Worm (Caenorhabditis elegans) whole organism, L3 larva: Measurements from ENCODE around the gene rgs-4.

ENCODE experiments used
- ama-1 ChIP-seq: fragments of 150-350 bp; optimal IDR thresholded peaks from 2 replicates; lab custom pipeline; 2018
- ceh-28 ChIP-seq: fragments of 150-350 bp; optimal IDR thresholded peaks from 2 replicates; lab custom pipeline; 2014; ENCODE audit warnings: missing biosample characterization, missing genetic modification reagents, missing genetic modification characterization
- egl-5 ChIP-seq: fragments of 150-350 bp; optimal IDR thresholded peaks from 2 replicates; lab custom pipeline; 2017; ENCODE audit warnings: missing biosample characterization, missing genetic modification reagents, missing genetic modification characterization, inconsistent platforms
- elt-1 ChIP-seq: fragments of 150-350 bp; optimal IDR thresholded peaks from 2 replicates; lab custom pipeline; 2014; ENCODE audit warnings: missing biosample characterization, missing genetic modification characterization
- fkh-2 ChIP-seq: fragments of 150-350 bp; optimal IDR thresholded peaks from 2 replicates; lab custom pipeline; 2014; ENCODE audit warnings: missing biosample characterization, missing genetic modification reagents, missing genetic modification characterization
- lin-15B ChIP-seq: fragments of 150-350 bp; optimal IDR thresholded peaks from 2 replicates; lab custom pipeline; 2014; ENCODE audit warnings: missing biosample characterization, missing genetic modification characterization
- mdl-1 ChIP-seq: fragments of 150-350 bp; optimal IDR thresholded peaks from 2 replicates; lab custom pipeline; 2014; ENCODE audit warnings: missing biosample characterization, missing genetic modification characterization
- nfya-1 ChIP-seq: sonication (generic microtip); optimal IDR thresholded peaks from 2 replicates; lab custom pipeline; 2017; ENCODE audit warnings: missing genetic modification characterization, mild to moderate bottlenecking, missing compliant biosample characterization, antibody characterized with exemption, moderate library complexity; ENCODE audit not compliant: insufficient read depth
- nhr-12 ChIP-seq: fragments of 150-350 bp; optimal IDR thresholded peaks from 2 replicates; lab custom pipeline; 2014; ENCODE audit warnings: missing biosample characterization, missing genetic modification characterization
- nhr-28 ChIP-seq: fragments of 150-350 bp; optimal IDR thresholded peaks from 2 replicates; lab custom pipeline; 2014; ENCODE audit warnings: missing biosample characterization, missing genetic modification characterization
- nhr-67 ChIP-seq: fragments of 150-350 bp; optimal IDR thresholded peaks from 2 replicates; lab custom pipeline; 2014; ENCODE audit warnings: missing biosample characterization, missing genetic modification characterization
- nhr-76 ChIP-seq: fragments of 150-350 bp; sonication (generic microtip); optimal IDR thresholded peaks from 5 replicates; lab custom pipeline; 2014; ENCODE audit warnings: missing biosample characterization, missing genetic modification characterization
- sea-2 ChIP-seq: fragments of 150-350 bp; sonication (generic microtip); optimal IDR thresholded peaks from 4 replicates; lab custom pipeline; 2014; ENCODE audit warnings: missing biosample characterization, missing genetic modification reagents, missing genetic modification characterization
- unc-62 ChIP-seq: fragments of 150-350 bp; sonication (generic microtip); optimal IDR thresholded peaks from 4 replicates; lab custom pipeline; 2014; ENCODE audit warnings: missing biosample characterization, missing genetic modification reagents, missing genetic modification characterization
- zag-1 ChIP-seq: fragments of 150-350 bp; optimal IDR thresholded peaks from 2 replicates; lab custom pipeline; 2014; ENCODE audit warnings: missing biosample characterization, missing genetic modification characterization
- ztf-4 ChIP-seq: fragments of 150-350 bp; optimal IDR thresholded peaks from 2 replicates; lab custom pipeline; 2014; ENCODE audit warnings: missing biosample characterization, missing genetic modification characterization

Gene rgs-4

ce11 chrII:12715757-12716350 is 61.3 kb downstream of the rgs-4 start:
- TF ChIP-seq ceh-28 (tag; lab: Kevin White, UChicago) (no peak), fkh-2 (tag; lab: Kevin White, UChicago) (no peak), zag-1 (no peak), elt-1 (tag; lab: Kevin White, UChicago) (no peak), mdl-1 (tag; lab: Kevin White, UChicago) (no peak), lin-15B (no peak), ztf-4 (tag; lab: Kevin White, UChicago) (no peak), ama-1 (lab: Kevin White, UChicago) (no peak), egl-5 (tag; lab: Kevin White, UChicago) (no peak), nhr-12 (no peak), nfya-1 (tag; lab: Kevin White, UChicago) (no peak), sea-2 (GFP tag; lab: Kevin White, UChicago) (no peak), nhr-28 (tag; lab: Kevin White, UChicago) (no peak), nhr-67 (tag; lab: Kevin White, UChicago) (no peak), unc-62 (GFP tag; lab: Kevin White, UChicago) (no peak), nhr-76 (no peak)
